Fruit fly (Drosophila melanogaster): ENCODE measurements around the gene CG11786.

dm6 chr3R:25024895-25025557 is 21.1 kb upstream of the CG11786 start, which contains the start of the genes EMC6 and Hr96:
- TF ChIP-seq Sox102F (GFP tag; optimal IDR thresholded peaks at IDR 0.05) (peak; percentile 93), CG3032 (tag; optimal IDR thresholded peaks at IDR 0.05) (peak; percentile 90), CG11294 (GFP tag; IDR thresholded peaks at IDR 0.05) (peak; percentile 89), Eip93F (GFP tag; optimal IDR thresholded peaks at IDR 0.05) (peak; percentile 83)
